Worm (Caenorhabditis elegans) whole organism, L2 larva: Measurements from ENCODE around the gene H14N18.2.

ENCODE experiments used
- R02D3.7 ChIP-seq: fragments of 150-350 bp; optimal IDR thresholded peaks from 2 replicates; lab custom pipeline; 2014; ENCODE audit warnings: missing biosample characterization, missing genetic modification characterization
- ceh-82 ChIP-seq: fragments of 150-350 bp; optimal IDR thresholded peaks from 2 replicates; lab custom pipeline; 2014; ENCODE audit warnings: missing biosample characterization, missing genetic modification characterization
- lsy-2 ChIP-seq, 2 experiments: fragments of 150-350 bp in 1 of 2; sonication (generic microtip) in 1 of 2; optimal IDR thresholded peaks; 2 replicates each; lab custom pipeline; 2014 to 2017; ENCODE audit warnings: missing biosample characterization in 2 of 2, missing genetic modification characterization in 2 of 2
- mab-5 ChIP-seq: fragments of 150-350 bp; optimal IDR thresholded peaks from 2 replicates; lab custom pipeline; 2014; ENCODE audit warnings: missing biosample characterization, missing genetic modification characterization
- nhr-12 ChIP-seq: fragments of 150-350 bp; optimal IDR thresholded peaks from 2 replicates; lab custom pipeline; 2014; ENCODE audit warnings: missing biosample characterization, missing genetic modification characterization
- snpc-4 ChIP-seq: fragments of 150-350 bp; optimal IDR thresholded peaks from 2 replicates; lab custom pipeline; 2014; ENCODE audit warnings: missing biosample characterization, missing genetic modification characterization
- ztf-11 ChIP-seq: sonication (generic microtip); optimal IDR thresholded peaks from 2 replicates; lab custom pipeline; 2017; ENCODE audit warnings: missing biosample characterization, missing genetic modification characterization

DNA sequence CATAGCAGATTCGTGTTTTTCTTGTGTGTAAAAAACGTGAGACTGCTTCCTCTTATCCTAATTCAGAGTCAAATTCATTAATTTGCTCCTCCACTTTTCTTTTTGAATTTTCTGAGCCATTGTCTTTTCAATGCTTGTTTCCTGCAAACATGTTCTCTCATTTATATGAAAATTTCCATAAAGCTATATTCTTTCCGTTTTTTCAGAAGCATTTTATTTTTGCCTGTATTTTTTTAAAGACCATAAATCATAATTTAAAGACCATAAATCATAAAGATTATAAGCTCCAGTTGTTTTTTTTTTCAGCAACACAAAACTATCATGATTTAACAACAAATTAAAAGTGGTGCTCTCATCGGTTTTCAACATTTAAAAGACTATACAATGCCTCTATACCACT lies 25.5 kb upstream of the H14N18.2 start, which contains the start of gene frpr-11:
- TF ChIP-seq snpc-4 (tag; lab: Kevin White, UChicago) = no peak
- TF ChIP-seq R02D3.7 (tag; lab: Kevin White, UChicago) = no peak
- TF ChIP-seq lsy-2 (tag; optimal IDR thresholded peaks at IDR 0.05; lab: Kevin White, UChicago) = no peak
- no peak for TF ChIP-seq ztf-11
- TF ChIP-seq mab-5 (tag; lab: Kevin White, UChicago) = no peak
- no peak for TF ChIP-seq ceh-82
- no peak for TF ChIP-seq nhr-12
